Worm (Caenorhabditis elegans): ENCODE results near the gene C49C3.9.
A peak's percentile ranks its signal among the peaks of the same experiment; 100 is the strongest.

The C49C3.9 gene

DNA sequence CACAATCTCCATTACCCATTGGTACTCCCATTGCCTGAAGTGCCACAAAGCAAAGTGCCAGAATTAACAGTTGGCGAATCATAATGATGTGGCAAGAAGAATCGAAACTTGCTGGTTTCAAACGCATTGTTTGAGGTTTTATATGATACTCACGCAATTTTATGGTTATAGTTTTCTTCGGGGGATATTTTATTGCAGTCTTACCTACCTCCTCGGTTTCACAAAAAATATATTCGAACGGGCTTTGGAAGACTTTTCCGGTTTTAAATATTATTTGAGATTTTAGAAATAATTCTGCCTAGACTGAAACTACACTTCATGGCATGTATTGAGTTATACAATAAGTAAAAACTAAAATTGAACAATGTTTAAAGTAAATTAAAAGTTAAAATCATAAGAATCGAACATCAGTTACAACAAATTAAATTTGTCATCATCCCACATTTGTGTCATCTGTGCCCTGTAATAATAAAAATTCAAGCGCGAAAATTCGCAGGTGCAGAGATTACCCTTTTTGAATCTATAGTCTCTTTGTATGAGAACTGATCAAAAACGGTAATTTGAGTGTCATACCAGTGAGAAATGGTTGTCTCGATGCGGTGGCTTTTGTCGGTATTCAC lies 4.6 kb upstream of the C49C3.9 start, which contains the start of the genes clec-197 and clec-198:
Gene clec-197, minus strand, starts transcription at position 101 of the 620 bp plus-strand sequence.
Gene clec-198, plus strand, starts transcription at position 570 of the 620 bp plus-strand sequence.
- TF ChIP-seq snpc-4 (tag; optimal IDR thresholded peaks at IDR 0.05) = no peak

- TF ChIP-seq nhr-6 (tag; optimal IDR thresholded peaks at IDR 0.05) = no peak
- TF ChIP-seq attf-4 (tag; optimal IDR thresholded peaks at IDR 0.05) = no peak
- TF ChIP-seq lin-38 (GFP tag; IDR thresholded peaks at IDR 0.05) = no peak
- no peak for TF ChIP-seq F37D6.2 (tag; optimal IDR thresholded peaks at IDR 0.05)
- TF ChIP-seq T20F7.1 (GFP tag; optimal IDR thresholded peaks at IDR 0.05) = no peak
- no peak for TF ChIP-seq nhr-77 (tag; optimal IDR thresholded peaks at IDR 0.05)
- no peak for TF ChIP-seq lim-7 (GFP tag; IDR thresholded peaks at IDR 0.05)
Measured at ce11 chrIV:17343482-17343881, 1.4 kb upstream of the C49C3.9 start, which contains the start of gene C49C3.11. C49C3.11 (plus strand) TSS chrIV:17343782.

ce11 chrIV:17342667-17343066 lies 553 bp upstream of the C49C3.9 start, which contains the start of gene C49C3.21:
C49C3.21 (plus strand) TSS chrIV:17342967.
- no peak for TF ChIP-seq duxl-1 (tag; optimal IDR thresholded peaks at IDR 0.05; ENCODE audit: poor library complexity)
- TF ChIP-seq spr-3 (GFP tag; optimal IDR thresholded peaks at IDR 0.05) = no peak
- no peak for TF ChIP-seq tag-97 (GFP tag; IDR thresholded peaks at IDR 0.05)
- TF ChIP-seq nhr-28 (tag; optimal IDR thresholded peaks at IDR 0.05) = no peak
- no peak for TF ChIP-seq F10B5.3 (tag; optimal IDR thresholded peaks at IDR 0.05)
- TF ChIP-seq ztf-7 (tag; optimal IDR thresholded peaks at IDR 0.05) = no peak
- no peak for TF ChIP-seq nhr-10 (tag; optimal IDR thresholded peaks at IDR 0.05)
- TF ChIP-seq nhr-41 (GFP tag; IDR thresholded peaks at IDR 0.05) = no peak
- TF ChIP-seq egl-43 (GFP tag; IDR thresholded peaks at IDR 0.05) = no peak
- no peak for TF ChIP-seq zip-11 (GFP tag; IDR thresholded peaks at IDR 0.05)
- TF ChIP-seq zip-2 (tag; optimal IDR thresholded peaks at IDR 0.05) = no peak
- TF ChIP-seq mep-1 (tag; optimal IDR thresholded peaks at IDR 0.05) = no peak
- no peak for TF ChIP-seq lir-3 (tag; optimal IDR thresholded peaks at IDR 0.05)

DNA sequence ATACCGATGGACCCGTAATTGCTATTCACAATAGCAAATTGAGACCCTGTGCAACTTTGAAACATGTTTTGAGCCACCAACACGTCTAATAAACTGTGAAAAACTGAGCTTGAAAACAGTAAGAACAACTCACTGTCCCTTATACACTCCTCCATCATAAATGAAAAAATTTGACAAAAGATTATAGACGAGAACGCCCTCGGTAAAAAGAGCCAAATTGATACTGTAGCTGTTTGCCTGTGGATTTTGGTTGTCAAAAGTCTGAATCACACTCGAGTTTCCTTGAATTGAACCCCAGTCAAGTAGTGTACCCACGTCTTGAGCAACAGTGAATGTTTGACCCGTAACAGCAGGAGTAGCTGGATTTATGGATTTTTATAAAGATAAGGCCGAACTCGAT lies 1.1 kb downstream of the C49C3.9 start:
- TF ChIP-seq Y105C5A.15 (GFP tag; IDR thresholded peaks at IDR 0.05) (no peak), duxl-1 (tag; optimal IDR thresholded peaks at IDR 0.05; ENCODE audit: poor library complexity) (no peak), aly-2 (tag; optimal IDR thresholded peaks at IDR 0.05) (no peak), unc-62 (GFP tag; optimal IDR thresholded peaks at IDR 0.05 in 1 of 2) (peak in 1 of 2 experiments; percentile 95), unc-62 (tag; optimal IDR thresholded peaks at IDR 0.05) (no peak)

DNA sequence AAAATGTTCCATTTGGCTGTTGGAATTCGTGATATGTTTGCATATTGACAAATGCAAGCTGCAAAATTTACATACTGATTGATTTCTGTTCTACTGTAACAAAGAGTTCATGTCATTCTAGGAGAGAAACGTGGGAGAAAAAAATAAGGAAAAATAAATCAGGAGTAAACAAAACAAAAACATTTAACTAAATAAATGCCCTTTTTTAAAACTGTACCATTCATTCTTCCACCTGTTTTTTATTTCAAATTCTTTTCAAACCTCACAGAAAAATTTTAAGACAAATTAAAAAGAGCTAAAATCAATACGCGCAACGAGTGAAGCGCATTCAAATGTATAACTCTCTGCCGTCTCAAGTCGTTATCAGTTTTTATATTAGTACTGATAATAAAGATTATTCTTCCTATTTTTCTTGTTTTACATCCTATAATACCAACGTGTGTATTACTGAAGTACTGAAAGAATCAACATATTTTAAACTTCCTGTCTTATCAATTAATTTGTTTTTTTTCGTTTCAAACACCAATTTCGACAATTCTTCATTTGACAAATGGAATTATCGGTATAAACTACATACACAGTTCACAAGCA lies 3.1 kb downstream of the C49C3.9 start, which contains the start of gene C49C3.10:
Gene C49C3.10, minus strand, starts transcription at position 51 of the 591 bp plus-strand sequence.
- TF ChIP-seq saeg-2 (GFP tag; IDR thresholded peaks at IDR 0.05) = no peak
- no peak for TF ChIP-seq mxl-3 (GFP tag; optimal IDR thresholded peaks at IDR 0.05)
- TF ChIP-seq set-16 (GFP tag; IDR thresholded peaks at IDR 0.05) = no peak
- no peak for TF ChIP-seq hif-1 (tag; optimal IDR thresholded peaks at IDR 0.05)
- TF ChIP-seq fkh-10 (GFP tag; optimal IDR thresholded peaks at IDR 0.05) = no peak
- peak; percentile 73 for TF ChIP-seq nhr-28 (tag; optimal IDR thresholded peaks at IDR 0.05)
- TF ChIP-seq ZK337.2 (GFP tag; IDR thresholded peaks at IDR 0.05) = no peak
- TF ChIP-seq ztf-7 (tag; optimal IDR thresholded peaks at IDR 0.05) = no peak
- TF ChIP-seq nhr-77 (tag; optimal IDR thresholded peaks at IDR 0.05) = peak; percentile 79
- TF ChIP-seq fos-1 (tag; optimal IDR thresholded peaks at IDR 0.05) = no peak
- no peak for TF ChIP-seq spr-1 (tag; optimal IDR thresholded peaks at IDR 0.05)
- TF ChIP-seq Y105C5A.15 (GFP tag; IDR thresholded peaks at IDR 0.05) = no peak
- no peak for TF ChIP-seq sdz-12 (GFP tag; optimal IDR thresholded peaks at IDR 0.05)
- peak; percentile 46 for TF ChIP-seq dmd-6 (GFP tag; IDR thresholded peaks at IDR 0.05)
- no peak for TF ChIP-seq nhr-76 (tag; optimal IDR thresholded peaks at IDR 0.05)
- no peak for TF ChIP-seq daf-16 (GFP tag; optimal IDR thresholded peaks at IDR 0.05)
- TF ChIP-seq daf-16 (tag; optimal IDR thresholded peaks at IDR 0.05) = peak; percentile 94
- peak in 1 of 2 experiments; percentile 20 for TF ChIP-seq unc-62 (GFP tag; optimal IDR thresholded peaks at IDR 0.05 in 1 of 2)
- no peak for TF ChIP-seq unc-62 (tag; optimal IDR thresholded peaks at IDR 0.05)
- TF ChIP-seq dve-1 (tag; optimal IDR thresholded peaks at IDR 0.05; ENCODE audit: insufficient read depth) = peak; percentile 66
- TF ChIP-seq hlh-11 (tag; optimal IDR thresholded peaks at IDR 0.05) = peak; percentile 54
- TF ChIP-seq pqm-1 (tag; optimal IDR thresholded peaks at IDR 0.05) = peak; percentile 72
- TF ChIP-seq lsy-2 (tag; optimal IDR thresholded peaks at IDR 0.05) = no peak
